Worm (Caenorhabditis elegans) whole organism, L1 larva: ENCODE data around the gene ard-1.
"Not testable (repeated sequence)": the region's sequence is repeated elsewhere in the genome, so short reads cannot be mapped to it uniquely, and the experiment has no call there.

ENCODE experiments used
- F16B12.6 ChIP-seq: fragments of 150-350 bp; optimal IDR thresholded peaks from 2 replicates; lab custom pipeline; 2014; ENCODE audit warnings: missing biosample characterization, missing genetic modification characterization
- aha-1 ChIP-seq: fragments of 150-350 bp; optimal IDR thresholded peaks from 2 replicates; lab custom pipeline; 2014; ENCODE audit warnings: missing biosample characterization, missing genetic modification characterization
- alr-1 ChIP-seq: fragments of 200-800 bp; sonication (Bioruptor generic); optimal IDR thresholded peaks from 2 replicates; lab custom pipeline; 2018; ENCODE audit warnings: borderline replicate concordance, mild to moderate bottlenecking, missing genetic modification characterization, missing compliant biosample characterization
- ama-1 ChIP-seq: fragments of 150-350 bp; optimal IDR thresholded peaks from 2 replicates; lab custom pipeline; 2014
- ceh-63 ChIP-seq: fragments of 200-800 bp; sonication (Bioruptor generic); optimal IDR thresholded peaks from 2 replicates; lab custom pipeline; 2018; ENCODE audit warnings: mild to moderate bottlenecking, missing genetic modification characterization, missing compliant biosample characterization
- ceh-8 ChIP-seq: fragments of 200-800 bp; sonication (Bioruptor generic); optimal IDR thresholded peaks from 2 replicates; lab custom pipeline; 2018; ENCODE audit warnings: mild to moderate bottlenecking, missing genetic modification characterization, moderate library complexity, missing compliant biosample characterization
- ceh-82 ChIP-seq, 3 experiments: fragments of 150-350 bp in 1 of 3; sonication (generic microtip) in 2 of 3; optimal IDR thresholded peaks; 2 replicates each; lab custom pipeline; 2014 to 2017; ENCODE audit warnings: missing biosample characterization in 3 of 3, missing genetic modification characterization in 3 of 3
- dpl-1 ChIP-seq, 3 experiments: fragments of 150-350 bp in 2 of 3; sonication (generic microtip) in 1 of 3; optimal IDR thresholded peaks; 2 replicates each; lab custom pipeline; 2014 to 2017; ENCODE audit warnings: missing biosample characterization in 3 of 3, missing genetic modification characterization in 3 of 3, missing genetic modification reagents in 3 of 3
- ets-5 ChIP-seq: fragments of 200-800 bp; sonication (Bioruptor generic); IDR thresholded peaks from 2 replicates; pipeline ENCODE4 v1.3.6; 2022; ENCODE audit warnings: missing genetic modification characterization, missing compliant biosample characterization
- grh-1 ChIP-seq: fragments of 200-800 bp; sonication (Bioruptor generic); IDR thresholded peaks from 2 replicates; pipeline ENCODE4 v1.3.6; 2022; ENCODE audit warnings: missing genetic modification reagents, missing genetic modification characterization, missing compliant biosample characterization
- hlh-17 ChIP-seq: fragments of 200-800 bp; sonication (Bioruptor generic); optimal IDR thresholded peaks from 2 replicates; lab custom pipeline; 2018; ENCODE audit warnings: missing genetic modification characterization, mild to moderate bottlenecking, missing compliant biosample characterization, moderate library complexity, borderline replicate concordance
- hpl-2 ChIP-seq: fragments of 150-350 bp; optimal IDR thresholded peaks from 2 replicates; lab custom pipeline; 2014; ENCODE audit warnings: missing biosample characterization, missing genetic modification reagents, missing genetic modification characterization
- irx-1 ChIP-seq: sonication (generic microtip); optimal IDR thresholded peaks from 2 replicates; lab custom pipeline; 2016; ENCODE audit warnings: missing genetic modification characterization, missing compliant biosample characterization
- isw-1 ChIP-seq: fragments of 200-800 bp; sonication (Bioruptor generic); IDR thresholded peaks from 2 replicates; pipeline ENCODE4 v1.3.6; 2022; ENCODE audit warnings: missing genetic modification characterization, missing compliant biosample characterization
- jun-1 ChIP-seq: fragments of 150-350 bp; optimal IDR thresholded peaks from 2 replicates; lab custom pipeline; 2014; ENCODE audit warnings: missing biosample characterization, missing genetic modification reagents, missing genetic modification characterization
- lin-14 ChIP-seq: fragments of 200-800 bp; sonication (Bioruptor generic); optimal IDR thresholded peaks from 2 replicates; lab custom pipeline; 2018; ENCODE audit warnings: mild to moderate bottlenecking, missing genetic modification characterization, moderate library complexity, missing compliant biosample characterization
- lin-15B ChIP-seq: fragments of 150-350 bp; sonication (generic microtip); optimal IDR thresholded peaks from 3 replicates; lab custom pipeline; 2014; ENCODE audit warnings: missing biosample characterization, missing genetic modification characterization
- mab-9 ChIP-seq: fragments of 200-800 bp; sonication (Bioruptor generic); IDR thresholded peaks from 2 replicates; pipeline ENCODE4 v1.3.6; 2022; ENCODE audit warnings: missing genetic modification reagents, missing genetic modification characterization, missing compliant biosample characterization
- mef-2 ChIP-seq: fragments of 150-350 bp; optimal IDR thresholded peaks from 2 replicates; lab custom pipeline; 2014; ENCODE audit warnings: missing biosample characterization, missing genetic modification characterization
- nhr-19 ChIP-seq: fragments of 200-800 bp; sonication (Bioruptor generic); conservative IDR thresholded peaks from 2 replicates; pipeline ENCODE4 v1.3.6; 2022; ENCODE audit warnings: missing genetic modification characterization, missing compliant biosample characterization
- nhr-237 ChIP-seq: fragments of 150-350 bp; optimal IDR thresholded peaks from 2 replicates; lab custom pipeline; 2014; ENCODE audit warnings: missing biosample characterization, missing genetic modification characterization
- nhr-71 ChIP-seq: sonication (generic microtip); optimal IDR thresholded peaks from 2 replicates; lab custom pipeline; 2016; ENCODE audit warnings: mild to moderate bottlenecking, missing genetic modification characterization, moderate library complexity, missing compliant biosample characterization
- nhr-84 ChIP-seq: sonication (generic microtip); optimal IDR thresholded peaks from 2 replicates; lab custom pipeline; 2017; ENCODE audit warnings: missing biosample characterization, missing genetic modification characterization
- pax-3 ChIP-seq: fragments of 200-800 bp; sonication (Bioruptor generic); optimal IDR thresholded peaks from 2 replicates; lab custom pipeline; 2018; ENCODE audit warnings: mild to moderate bottlenecking, missing genetic modification characterization, moderate library complexity, missing compliant biosample characterization
- rnt-1 ChIP-seq: sonication (generic microtip); optimal IDR thresholded peaks from 2 replicates; lab custom pipeline; 2016; ENCODE audit warnings: mild to moderate bottlenecking, missing genetic modification characterization, moderate library complexity, missing compliant biosample characterization
- snpc-4 ChIP-seq: fragments of 150-350 bp; optimal IDR thresholded peaks from 2 replicates; lab custom pipeline; 2014; ENCODE audit warnings: missing biosample characterization, missing genetic modification characterization
- sup-37 ChIP-seq: fragments of 200-800 bp; sonication (Bioruptor generic); optimal IDR thresholded peaks from 2 replicates; lab custom pipeline; 2018; ENCODE audit warnings: mild to moderate bottlenecking, missing genetic modification characterization, missing compliant biosample characterization
- swsn-7 ChIP-seq: sonication (generic microtip); optimal IDR thresholded peaks from 2 replicates; lab custom pipeline; 2016; ENCODE audit warnings: missing genetic modification characterization, missing compliant biosample characterization
- tlp-1 ChIP-seq: fragments of 150-350 bp; optimal IDR thresholded peaks from 2 replicates; lab custom pipeline; 2014; ENCODE audit warnings: missing biosample characterization, missing genetic modification characterization
- unc-130 ChIP-seq: fragments of 150-350 bp; optimal IDR thresholded peaks from 2 replicates; lab custom pipeline; 2017; ENCODE audit warnings: missing biosample characterization, missing genetic modification characterization, inconsistent platforms
- unc-62 ChIP-seq: fragments of 150-350 bp; optimal IDR thresholded peaks from 2 replicates; lab custom pipeline; 2014; ENCODE audit warnings: missing biosample characterization, missing genetic modification reagents, missing genetic modification characterization
- unc-98 ChIP-seq: fragments of 200-800 bp; sonication (Bioruptor generic); IDR thresholded peaks from 2 replicates; pipeline ENCODE4 v1.3.6; 2022; ENCODE audit warnings: missing genetic modification characterization, missing compliant biosample characterization
- zip-4 ChIP-seq: fragments of 200-800 bp; sonication (Bioruptor generic); optimal IDR thresholded peaks from 2 replicates; lab custom pipeline; 2018; ENCODE audit warnings: mild to moderate bottlenecking, missing genetic modification characterization, moderate library complexity, missing compliant biosample characterization
- ztf-4 ChIP-seq: fragments of 150-350 bp; optimal IDR thresholded peaks from 2 replicates; lab custom pipeline; 2014; ENCODE audit warnings: missing biosample characterization, missing genetic modification characterization

The ard-1 gene

ce11 chrIV:11149454-11150163, 18.5 kb downstream of the ard-1 start, which contains the start of the genes F01G4.6 and pfd-1 (continued):
- peak; percentile 37 for TF ChIP-seq aha-1 (tag; lab: Kevin White, UChicago)
- TF ChIP-seq ceh-8 (GFP tag; lab: Kevin White, UChicago): peak; percentile 88
- peak; percentile 37 for TF ChIP-seq sup-37 (GFP tag; lab: Kevin White, UChicago)
- peak; percentile 83 for TF ChIP-seq zip-4 (GFP tag; lab: Kevin White, UChicago)
- TF ChIP-seq nhr-71 (tag; lab: Kevin White, UChicago): peak; percentile 97
- TF ChIP-seq hpl-2: peak; percentile 51
- peak; percentile 84 for TF ChIP-seq grh-1 (GFP tag; lab: Robert Waterston, UW)
- peak; percentile 100 for TF ChIP-seq nhr-19 (GFP tag; lab: Robert Waterston, UW)
- peak; percentile 99 for TF ChIP-seq unc-130 (tag; lab: Kevin White, UChicago)
- TF ChIP-seq dpl-1 (GFP tag; optimal IDR thresholded peaks at IDR 0.05; lab: Kevin White, UChicago): peak; percentile 83 to 86 (median 86)
- TF ChIP-seq tlp-1 (tag; lab: Kevin White, UChicago): no peak
- peak; percentile 73 for TF ChIP-seq F16B12.6 (tag; lab: Kevin White, UChicago)
- peak; percentile 93 for TF ChIP-seq rnt-1
- TF ChIP-seq ceh-82 (tag; optimal IDR thresholded peaks at IDR 0.05; lab: Kevin White, UChicago): peak; percentile 95 to 97 (median 97)

- peak; percentile 13 for TF ChIP-seq ztf-4 (tag; lab: Kevin White, UChicago)
- TF ChIP-seq nhr-19 (GFP tag; lab: Robert Waterston, UW): peak; percentile 30; the same call in 1 of the 2 replicates
- TF ChIP-seq ama-1 (lab: Kevin White, UChicago): peak; percentile 67
- no peak for TF ChIP-seq unc-62 (GFP tag; lab: Kevin White, UChicago)
- TF ChIP-seq ets-5: no peak
- no peak for TF ChIP-seq mef-2 (tag; lab: Kevin White, UChicago)
Observed at ce11 chrIV:11150844-11151243, 19.8 kb downstream of the ard-1 start, which contains the start of gene C08F8.2. TSS of gene C08F8.2 (plus strand) at chrIV:11150997.

- TF ChIP-seq unc-130 (tag; lab: Kevin White, UChicago); alr-1 (tag; lab: Kevin White, UChicago); hpl-2: not testable (repeated sequence)
Observed at ce11 chrIV:11154425-11155114, 23.5 kb downstream of the ard-1 start, which contains the start of gene C08F8.3. TSS of gene C08F8.3 (plus strand) at chrIV:11155044.

DNA sequence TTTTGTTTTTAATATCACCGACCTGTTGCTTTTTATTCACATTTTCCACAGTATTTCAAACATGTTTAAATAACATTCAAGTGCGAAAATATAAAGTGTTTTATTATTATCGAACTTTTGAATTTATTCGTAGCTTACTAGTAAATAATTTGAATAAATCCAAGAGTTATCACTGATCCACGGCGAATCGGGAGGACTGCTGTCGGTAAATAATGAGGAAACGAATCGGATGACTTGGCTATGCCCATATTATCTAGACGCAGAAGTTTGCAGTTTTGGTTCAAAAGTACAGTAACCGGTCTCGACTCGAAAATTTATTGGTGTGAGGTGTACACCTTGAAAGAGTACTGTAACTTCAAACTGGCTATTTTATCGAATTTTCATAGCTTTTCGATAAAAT, 25.4 kb downstream of the ard-1 start:
- no peak for TF ChIP-seq swsn-7 (tag; lab: Kevin White, UChicago)
- no peak for TF ChIP-seq dpl-1 (GFP tag; optimal IDR thresholded peaks at IDR 0.05; lab: Kevin White, UChicago)

DNA sequence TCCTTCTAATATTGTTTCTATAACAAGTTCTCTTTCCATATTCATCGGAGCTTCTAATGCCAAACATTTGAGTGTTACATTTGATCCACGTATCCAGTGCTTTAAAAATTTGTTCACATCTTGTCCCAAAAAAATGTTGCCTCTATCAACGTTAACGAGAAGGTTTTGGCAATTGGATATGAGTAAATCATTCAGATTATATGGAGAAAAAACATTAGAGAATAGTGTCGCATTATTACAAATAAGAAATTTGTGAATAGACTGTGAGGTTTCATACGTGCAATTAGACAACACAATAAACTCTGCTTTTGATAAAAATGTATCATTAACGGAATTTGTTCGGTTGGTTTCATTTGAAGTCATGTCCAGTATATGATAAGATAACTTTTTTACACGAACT, 28.8 kb downstream of the ard-1 start, which contains the start of gene mboa-4:
TSS of gene mboa-4 (minus strand) at position 101 of the 400 bp plus-strand sequence.
- TF ChIP-seq alr-1 (tag; lab: Kevin White, UChicago) (no peak), ceh-63 (GFP tag; lab: Kevin White, UChicago) (no peak), mab-9 (no peak), hpl-2 (no peak), snpc-4 (no peak), jun-1 (no peak), swsn-7 (tag; lab: Kevin White, UChicago) (no peak), tlp-1 (tag; lab: Kevin White, UChicago) (no peak), aha-1 (tag; lab: Kevin White, UChicago) (no peak), isw-1 (no peak), irx-1 (tag; lab: Kevin White, UChicago) (no peak), zip-4 (GFP tag; lab: Kevin White, UChicago) (no peak), hlh-17 (GFP tag; lab: Kevin White, UChicago) (no peak), nhr-237 (tag; lab: Kevin White, UChicago) (no peak), lin-14 (no peak), unc-98 (GFP tag; lab: Robert Waterston, UW) (no peak), pax-3 (tag; lab: Kevin White, UChicago) (no peak), nhr-84 (tag; lab: Kevin White, UChicago) (no peak), unc-130 (tag; lab: Kevin White, UChicago) (no peak), lin-15B (tag; lab: Kevin White, UChicago) (no peak)
- TF ChIP-seq, all 84 proteins: peak for 0
